Worm (Caenorhabditis elegans) whole organism, L3 larva: ENCODE measurements around the gene sri-66.

Experiments
- ama-1 ChIP-seq: fragments of 150-350 bp; optimal IDR thresholded peaks from 2 replicates; lab custom pipeline; 2018
- ceh-28 ChIP-seq: fragments of 150-350 bp; optimal IDR thresholded peaks from 2 replicates; lab custom pipeline; 2014; ENCODE audit warnings: missing biosample characterization, missing genetic modification reagents, missing genetic modification characterization
- ceh-82 ChIP-seq: fragments of 150-350 bp; optimal IDR thresholded peaks from 2 replicates; lab custom pipeline; 2014; ENCODE audit warnings: missing biosample characterization, missing genetic modification characterization
- daf-12 ChIP-seq: fragments of 150-350 bp; optimal IDR thresholded peaks from 2 replicates; lab custom pipeline; 2014; ENCODE audit warnings: missing biosample characterization, missing genetic modification reagents, missing genetic modification characterization
- egl-27 ChIP-seq: sonication (generic microtip); optimal IDR thresholded peaks from 4 replicates; lab custom pipeline; 2017; ENCODE audit warnings: missing biosample characterization, missing genetic modification reagents, missing genetic modification characterization
- elt-1 ChIP-seq: fragments of 150-350 bp; optimal IDR thresholded peaks from 2 replicates; lab custom pipeline; 2014; ENCODE audit warnings: missing biosample characterization, missing genetic modification characterization
- elt-2 ChIP-seq: sonication (generic microtip); optimal IDR thresholded peaks from 2 replicates; lab custom pipeline; 2016; ENCODE audit warnings: missing genetic modification reagents, mild to moderate bottlenecking, missing genetic modification characterization, missing compliant biosample characterization
- eor-1 ChIP-seq, 2 experiments: fragments of 150-350 bp; optimal IDR thresholded peaks; 2 replicates each; lab custom pipeline; 2014 to 2018; ENCODE audit warnings: missing biosample characterization in 2 of 2, missing genetic modification characterization in 2 of 2
- fkh-10 ChIP-seq: sonication (generic microtip); optimal IDR thresholded peaks from 2 replicates; lab custom pipeline; 2017; ENCODE audit warnings: missing biosample characterization, missing genetic modification reagents, missing genetic modification characterization
- fkh-2 ChIP-seq: fragments of 150-350 bp; optimal IDR thresholded peaks from 2 replicates; lab custom pipeline; 2014; ENCODE audit warnings: missing biosample characterization, missing genetic modification reagents, missing genetic modification characterization
- fos-1 ChIP-seq: fragments of 150-350 bp; optimal IDR thresholded peaks from 2 replicates; lab custom pipeline; 2014; ENCODE audit warnings: missing biosample characterization, missing genetic modification characterization
- hmg-11 ChIP-seq: sonication (generic microtip); optimal IDR thresholded peaks from 2 replicates; lab custom pipeline; 2016; ENCODE audit warnings: missing genetic modification characterization, missing compliant biosample characterization
- jun-1 ChIP-seq: fragments of 150-350 bp; optimal IDR thresholded peaks from 2 replicates; lab custom pipeline; 2014; ENCODE audit warnings: missing biosample characterization, missing genetic modification reagents, missing genetic modification characterization
- lin-15B ChIP-seq: fragments of 150-350 bp; optimal IDR thresholded peaks from 2 replicates; lab custom pipeline; 2014; ENCODE audit warnings: missing biosample characterization, missing genetic modification characterization
- lin-39 ChIP-seq: fragments of 150-350 bp; optimal IDR thresholded peaks from 2 replicates; lab custom pipeline; 2018; ENCODE audit warnings: missing biosample characterization, missing genetic modification reagents, missing genetic modification characterization
- lsy-12 ChIP-seq: sonication (generic microtip); optimal IDR thresholded peaks from 2 replicates; lab custom pipeline; 2016; ENCODE audit warnings: mild to moderate bottlenecking, missing genetic modification characterization, missing compliant biosample characterization
- nfya-1 ChIP-seq: sonication (generic microtip); optimal IDR thresholded peaks from 2 replicates; lab custom pipeline; 2017; ENCODE audit warnings: missing genetic modification characterization, mild to moderate bottlenecking, missing compliant biosample characterization, antibody characterized with exemption, moderate library complexity; ENCODE audit not compliant: insufficient read depth
- nhr-12 ChIP-seq: fragments of 150-350 bp; optimal IDR thresholded peaks from 2 replicates; lab custom pipeline; 2014; ENCODE audit warnings: missing biosample characterization, missing genetic modification characterization
- nhr-23 ChIP-seq: fragments of 150-350 bp; optimal IDR thresholded peaks from 2 replicates; lab custom pipeline; 2014; ENCODE audit warnings: missing biosample characterization, missing genetic modification reagents, missing genetic modification characterization
- nhr-237 ChIP-seq: fragments of 150-350 bp; optimal IDR thresholded peaks from 2 replicates; lab custom pipeline; 2014; ENCODE audit warnings: missing biosample characterization, missing genetic modification characterization
- nhr-25 ChIP-seq: sonication (generic microtip); optimal IDR thresholded peaks from 2 replicates; lab custom pipeline; 2017; ENCODE audit warnings: missing biosample characterization, missing genetic modification characterization
- nhr-28 ChIP-seq: fragments of 150-350 bp; optimal IDR thresholded peaks from 2 replicates; lab custom pipeline; 2014; ENCODE audit warnings: missing biosample characterization, missing genetic modification characterization
- nhr-43 ChIP-seq: sonication (generic microtip); optimal IDR thresholded peaks from 2 replicates; lab custom pipeline; 2016; ENCODE audit warnings: mild to moderate bottlenecking, missing genetic modification characterization, missing compliant biosample characterization; ENCODE audit not compliant: poor library complexity, severe bottlenecking
- nhr-67 ChIP-seq: fragments of 150-350 bp; optimal IDR thresholded peaks from 2 replicates; lab custom pipeline; 2014; ENCODE audit warnings: missing biosample characterization, missing genetic modification characterization
- nhr-76 ChIP-seq: fragments of 150-350 bp; sonication (generic microtip); optimal IDR thresholded peaks from 5 replicates; lab custom pipeline; 2014; ENCODE audit warnings: missing biosample characterization, missing genetic modification characterization
- pqm-1 ChIP-seq: fragments of 150-350 bp; optimal IDR thresholded peaks from 2 replicates; lab custom pipeline; 2017; ENCODE audit warnings: missing biosample characterization, missing genetic modification characterization, inconsistent platforms
- skn-1 ChIP-seq: fragments of 150-350 bp; optimal IDR thresholded peaks from 2 replicates; lab custom pipeline; 2014; ENCODE audit warnings: missing biosample characterization, missing genetic modification characterization
- snpc-4 ChIP-seq: fragments of 150-350 bp; optimal IDR thresholded peaks from 2 replicates; lab custom pipeline; 2014; ENCODE audit warnings: missing biosample characterization, missing genetic modification characterization
- tbx-2 ChIP-seq: sonication (generic microtip); optimal IDR thresholded peaks from 2 replicates; lab custom pipeline; 2016; ENCODE audit warnings: mild to moderate bottlenecking, missing genetic modification characterization, missing compliant biosample characterization
- unc-39 ChIP-seq: sonication (generic microtip); optimal IDR thresholded peaks from 4 replicates; lab custom pipeline; 2017; ENCODE audit warnings: missing biosample characterization, missing genetic modification characterization
- unc-62 ChIP-seq: fragments of 150-350 bp; sonication (generic microtip); optimal IDR thresholded peaks from 4 replicates; lab custom pipeline; 2014; ENCODE audit warnings: missing biosample characterization, missing genetic modification reagents, missing genetic modification characterization
- ztf-11 ChIP-seq: fragments of 150-350 bp; optimal IDR thresholded peaks from 2 replicates; lab custom pipeline; 2014; ENCODE audit warnings: missing biosample characterization, missing genetic modification characterization
- ztf-4 ChIP-seq: fragments of 150-350 bp; optimal IDR thresholded peaks from 2 replicates; lab custom pipeline; 2014; ENCODE audit warnings: missing biosample characterization, missing genetic modification characterization

Gene sri-66

ce11 chrV:17079795-17080194 lies 19.7 kb downstream of the sri-66 start, which contains the start of gene srw-20:
srw-20 (minus strand) TSS chrV:17079895.
- TF ChIP-seq elt-2 (tag; lab: Kevin White, UChicago) (no peak), egl-27 (tag; lab: Kevin White, UChicago) (no peak), fkh-10 (GFP tag; lab: Kevin White, UChicago) (no peak), nhr-28 (no peak), nfya-1 (no peak), ceh-82 (tag; lab: Kevin White, UChicago) (no peak), jun-1 (tag; lab: Kevin White, UChicago) (no peak), skn-1 (no peak), nhr-237 (tag; lab: Kevin White, UChicago) (no peak), snpc-4 (tag; lab: Kevin White, UChicago) (no peak), lsy-12 (tag; lab: Kevin White, UChicago) (no peak), fos-1 (tag; lab: Kevin White, UChicago) (no peak), unc-39 (tag; lab: Kevin White, UChicago) (no peak), tbx-2 (tag; lab: Kevin White, UChicago) (no peak), daf-12 (no peak), fkh-2 (tag; lab: Kevin White, UChicago) (no peak), nhr-43 (tag; lab: Kevin White, UChicago) (no peak), unc-62 (no peak)

DNA sequence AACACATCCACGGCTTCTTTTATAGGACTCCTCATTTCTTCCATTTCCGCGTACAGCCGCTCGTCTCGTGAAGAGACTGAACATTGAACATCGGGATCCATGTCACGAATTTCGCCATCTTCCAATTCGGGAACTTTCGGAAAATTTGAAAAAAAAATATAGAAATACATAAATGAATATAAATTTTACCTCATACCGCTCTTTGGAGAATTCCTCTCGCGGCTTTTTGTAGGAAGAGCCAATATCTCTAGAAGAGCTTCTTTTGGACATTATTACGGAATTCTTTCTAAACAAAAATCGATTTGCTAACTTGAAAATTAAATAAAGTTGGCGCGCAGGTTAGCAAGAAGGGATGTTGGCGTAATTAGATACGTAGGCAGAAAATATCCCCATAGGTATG lies 22.6 kb downstream of the sri-66 start, which contains the start of gene T05E12.9:
TSS of gene T05E12.9 (minus strand) at position 101 of the 400 bp plus-strand sequence.
- TF ChIP-seq ceh-28 (tag; lab: Kevin White, UChicago): no peak
- TF ChIP-seq nhr-28: no peak
- no peak for TF ChIP-seq nhr-43 (tag; lab: Kevin White, UChicago)
- TF ChIP-seq ztf-11 (tag; lab: Kevin White, UChicago): no peak
- no peak for TF ChIP-seq nhr-76 (tag; lab: Kevin White, UChicago)
- no peak for TF ChIP-seq skn-1
- TF ChIP-seq nhr-12: no peak
- TF ChIP-seq nhr-237 (tag; lab: Kevin White, UChicago): no peak
- no peak for TF ChIP-seq unc-39 (tag; lab: Kevin White, UChicago)
- no peak for TF ChIP-seq hmg-11 (tag; lab: Kevin White, UChicago)
- TF ChIP-seq lin-39: no peak
- TF ChIP-seq lin-15B (tag; lab: Kevin White, UChicago): no peak

ce11 chrV:17089342-17089741 lies 29.3 kb downstream of the sri-66 start, which contains the start of gene T05E12.6:
T05E12.6 (minus strand) TSS chrV:17089442.
- TF ChIP-seq elt-2 (tag; lab: Kevin White, UChicago) (peak; percentile 11), nhr-28 (no peak)

DNA sequence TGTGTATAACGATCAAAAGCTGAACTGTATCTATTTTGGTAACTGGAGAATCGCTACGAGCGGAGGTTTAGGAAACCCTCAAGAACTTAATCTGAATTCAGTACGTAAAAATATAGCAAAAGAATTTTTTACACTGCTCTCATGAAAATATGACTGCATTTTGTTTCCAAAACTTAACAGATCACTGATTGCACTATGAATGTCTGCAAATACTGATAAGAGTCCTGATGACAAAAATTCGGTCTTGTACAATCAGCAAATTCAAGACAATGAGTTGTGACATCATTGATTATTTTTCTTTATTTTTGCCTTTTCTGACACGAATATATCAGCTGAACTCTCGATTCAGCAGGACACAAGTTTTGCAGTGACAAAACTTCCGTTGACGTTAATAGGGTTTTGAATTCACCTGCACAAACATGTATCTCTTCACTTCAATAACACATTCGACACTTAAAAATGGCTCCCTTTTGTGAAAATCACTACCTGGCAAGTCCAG lies 29.9 kb downstream of the sri-66 start, which contains the start of gene srh-237:
TSS of gene srh-237 (plus strand) at position 449 of the 499 bp plus-strand sequence.
- TF ChIP-seq elt-2 (tag; lab: Kevin White, UChicago) (peak; percentile 79), nhr-67 (tag; lab: Kevin White, UChicago) (no peak), ztf-4 (tag; lab: Kevin White, UChicago) (no peak), nhr-12 (no peak), skn-1 (peak; percentile 35), pqm-1 (tag; lab: Kevin White, UChicago) (peak; percentile 80)

- TF ChIP-seq ceh-82 (tag; lab: Kevin White, UChicago): no peak
- no peak for TF ChIP-seq ztf-11 (tag; lab: Kevin White, UChicago)
- TF ChIP-seq nhr-23 (tag; lab: Kevin White, UChicago): no peak
Measured at ce11 chrV:17092262-17092661, 32.2 kb downstream of the sri-66 start, which contains the start of gene ZK218.1. ZK218.1 (plus strand) TSS chrV:17092562.

DNA sequence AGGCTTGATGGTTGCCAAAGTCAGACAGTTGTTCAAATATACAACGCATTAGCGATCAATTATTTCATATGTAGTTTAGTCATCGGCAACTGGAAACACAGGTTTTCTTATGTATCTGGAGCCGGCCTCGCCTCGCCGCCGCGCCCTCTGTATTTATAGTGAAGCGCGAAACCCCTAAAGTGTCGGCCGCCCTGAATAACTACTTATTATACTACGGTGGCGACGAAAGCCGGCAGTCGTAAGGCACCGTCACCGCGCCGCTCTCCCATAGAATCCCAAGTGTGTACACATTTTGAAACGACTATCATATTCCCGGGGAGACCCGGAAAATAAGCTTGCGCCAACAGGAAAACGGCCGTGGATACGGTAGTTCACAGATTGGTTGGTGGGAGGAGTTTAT lies 34.5 kb downstream of the sri-66 start:
- TF ChIP-seq elt-1 (tag; lab: Kevin White, UChicago) (no peak), ama-1 (lab: Kevin White, UChicago) (no peak), nhr-28 (no peak), eor-1 (tag; optimal IDR thresholded peaks at IDR 0.05; lab: Kevin White, UChicago) (no peak), nhr-237 (tag; lab: Kevin White, UChicago) (no peak), nfya-1 (no peak), ceh-28 (tag; lab: Kevin White, UChicago) (no peak), jun-1 (tag; lab: Kevin White, UChicago) (no peak), nhr-25 (tag; lab: Kevin White, UChicago) (no peak)
- TF ChIP-seq, all 47 proteins: peak for 0
